Fruit fly (Drosophila melanogaster): ENCODE data around the gene hwt.

hwt gene

DNA sequence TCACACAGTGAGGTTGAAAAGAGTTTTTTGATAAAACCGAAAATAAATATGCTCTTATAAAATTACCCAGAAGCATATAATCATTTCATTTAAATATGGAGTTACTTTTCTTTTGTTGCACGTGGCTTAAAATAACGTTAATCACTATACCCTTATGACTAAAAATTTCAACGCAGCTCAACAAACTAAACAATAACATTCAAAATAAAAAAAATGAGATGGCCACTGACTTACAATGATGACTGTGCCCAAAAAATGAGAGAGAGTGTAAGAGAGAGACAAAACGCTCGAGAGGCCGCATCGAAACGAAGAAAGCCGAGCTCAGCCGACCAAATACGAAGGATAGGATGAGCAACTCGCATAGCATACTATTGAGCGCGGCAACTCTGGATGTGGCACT lies 20.6 kb downstream of the hwt start (continued):
- TF ChIP-seq H15 (GFP tag; IDR thresholded peaks at IDR 0.05) (no peak), CG10321 (GFP tag; IDR thresholded peaks at IDR 0.05) (no peak), corto (GFP tag; optimal IDR thresholded peaks at IDR 0.05) (no peak), Nf-YB (GFP tag; optimal IDR thresholded peaks at IDR 0.05) (no peak), exex (tag; optimal IDR thresholded peaks at IDR 0.05) (no peak), MTF-1 (GFP tag; optimal IDR thresholded peaks at IDR 0.05; ENCODE audit: borderline replicate concordance) (no peak), HLH4C (GFP tag; IDR thresholded peaks at IDR 0.05; ENCODE audit: partially characterized antibody) (no peak), CG13624 (GFP tag; optimal IDR thresholded peaks at IDR 0.05) (no peak), CG2889 (GFP tag; IDR thresholded peaks at IDR 0.05) (no peak), Myb (GFP tag; optimal IDR thresholded peaks at IDR 0.05) (peak; percentile 25), CG17568 (GFP tag; optimal IDR thresholded peaks at IDR 0.05) (peak; percentile 1), CG14014 (GFP tag; IDR thresholded peaks at IDR 0.05) (peak; percentile 26; the same call in 1 of the 2 replicates), fd64A (GFP tag; optimal IDR thresholded peaks at IDR 0.05) (no peak), CG3838 (GFP tag; optimal IDR thresholded peaks at IDR 0.05) (no peak), ash1 (GFP tag; optimal IDR thresholded peaks at IDR 0.05) (no peak), vfl (GFP tag; optimal IDR thresholded peaks at IDR 0.05) (no peak), CG31441 (GFP tag; IDR thresholded peaks at IDR 0.05) (0 out of 2 replicates have a peak, but pooled peaks have one; percentile 18), Xrp1 (GFP tag; IDR thresholded peaks at IDR 0.05) (peak; percentile 43; the same call in 1 of the 2 replicates), mam (GFP tag; optimal IDR thresholded peaks at IDR 0.05) (peak; percentile 18), CG32772 (GFP tag; IDR thresholded peaks at IDR 0.05) (0 out of 2 replicates have a peak, but pooled peaks have one; percentile 12), CG5180 (GFP tag; optimal IDR thresholded peaks at IDR 0.05) (no peak), CG17359 (tag; optimal IDR thresholded peaks at IDR 0.05) (peak; percentile 46), scrt (GFP tag; optimal IDR thresholded peaks at IDR 0.05) (peak; percentile 33), salm (tag; optimal IDR thresholded peaks at IDR 0.05) (no peak), CG11695 (GFP tag; IDR thresholded peaks at IDR 0.05) (no peak), ase (GFP tag; IDR thresholded peaks at IDR 0.05) (no peak), Atf6 (GFP tag; IDR thresholded peaks at IDR 0.05) (0 out of 2 replicates have a peak, but pooled peaks have one; percentile 34), ftz-f1 (GFP tag; optimal IDR thresholded peaks at IDR 0.05) (no peak), bowl (GFP tag; IDR thresholded peaks at IDR 0.05) (no peak), CG9797 (GFP tag; optimal IDR thresholded peaks at IDR 0.05) (no peak), Hsf (GFP tag; optimal IDR thresholded peaks at IDR 0.05) (no peak), CG4328 (GFP tag; optimal IDR thresholded peaks at IDR 0.05) (peak; percentile 38), CG2129 (GFP tag; IDR thresholded peaks at IDR 0.05; ENCODE audit: partially characterized antibody) (no peak), CG8478 (optimal IDR thresholded peaks at IDR 0.05) (no peak), p53 (GFP tag; optimal IDR thresholded peaks at IDR 0.05) (no peak), ato (GFP tag; IDR thresholded peaks at IDR 0.05; ENCODE audit: partially characterized antibody) (no peak), CG12219 (GFP tag; optimal IDR thresholded peaks at IDR 0.05) (peak; percentile 40), Trl (optimal IDR thresholded peaks at IDR 0.05) (peak; percentile 2 to 24), Trl (GFP tag; optimal IDR thresholded peaks at IDR 0.05) (no peak), Hr3 (GFP tag; optimal IDR thresholded peaks at IDR 0.05) (no peak), Doc3 (GFP tag; IDR thresholded peaks at IDR 0.05; ENCODE audit: partially characterized antibody) (no peak), Chrac-16 (GFP tag; optimal IDR thresholded peaks at IDR 0.05) (peak; percentile 8), CG17361 (GFP tag; IDR thresholded peaks at IDR 0.05) (peak; percentile 45; the same call in 1 of the 3 replicates), inv (GFP tag; IDR thresholded peaks at IDR 0.05; ENCODE audit: partially characterized antibody) (no peak), CG14965 (GFP tag; optimal IDR thresholded peaks at IDR 0.05; ENCODE audit: borderline replicate concordance) (no peak), NC2α (GFP tag; optimal IDR thresholded peaks at IDR 0.05) (no peak), trem (tag; optimal IDR thresholded peaks at IDR 0.05) (peak; percentile 5), bcd (GFP tag; optimal IDR thresholded peaks at IDR 0.05) (peak; percentile 7), psq (GFP tag; optimal IDR thresholded peaks at IDR 0.05) (no peak), chinmo (GFP tag; IDR thresholded peaks at IDR 0.05; ENCODE audit: partially characterized antibody) (no peak), Taf1 (GFP tag; IDR thresholded peaks at IDR 0.05) (no peak), CG9932 (GFP tag; IDR thresholded peaks at IDR 0.05) (0 out of 2 replicates have a peak, but pooled peaks have one; percentile 18)
